Worm (Caenorhabditis elegans) whole organism, L1 larva: ENCODE results near the gene lea-1.

ENCODE experiments used
- C04F5.9 ChIP-seq: sonication (generic microtip); optimal IDR thresholded peaks from 2 replicates; lab custom pipeline; 2016; ENCODE audit warnings: missing genetic modification characterization, missing compliant biosample characterization
- C16A3.4 ChIP-seq: fragments of 150-350 bp; optimal IDR thresholded peaks from 2 replicates; lab custom pipeline; 2014; ENCODE audit warnings: missing biosample characterization, missing genetic modification characterization
- F16B12.6 ChIP-seq: fragments of 150-350 bp; optimal IDR thresholded peaks from 2 replicates; lab custom pipeline; 2014; ENCODE audit warnings: missing biosample characterization, missing genetic modification characterization
- aha-1 ChIP-seq: fragments of 150-350 bp; optimal IDR thresholded peaks from 2 replicates; lab custom pipeline; 2014; ENCODE audit warnings: missing biosample characterization, missing genetic modification characterization
- aly-2 ChIP-seq: fragments of 150-350 bp; optimal IDR thresholded peaks from 2 replicates; lab custom pipeline; 2014; ENCODE audit warnings: missing biosample characterization, missing genetic modification characterization
- ama-1 ChIP-seq: fragments of 150-350 bp; optimal IDR thresholded peaks from 2 replicates; lab custom pipeline; 2014
- blmp-1 ChIP-seq: fragments of 150-350 bp; optimal IDR thresholded peaks from 2 replicates; lab custom pipeline; 2014; ENCODE audit warnings: missing biosample characterization, missing genetic modification characterization
- ceh-8 ChIP-seq: fragments of 200-800 bp; sonication (Bioruptor generic); optimal IDR thresholded peaks from 2 replicates; lab custom pipeline; 2018; ENCODE audit warnings: mild to moderate bottlenecking, missing genetic modification characterization, moderate library complexity, missing compliant biosample characterization
- ceh-90 ChIP-seq: sonication (generic microtip); optimal IDR thresholded peaks from 2 replicates; lab custom pipeline; 2016; ENCODE audit warnings: missing genetic modification characterization, missing compliant biosample characterization
- efl-1 ChIP-seq, 4 experiments: fragments of 150-350 bp; optimal IDR thresholded peaks in 3 of 4; peaks in 1 of 4; 1 replicate in 1 of 4; 2 replicates in 3 of 4; lab custom pipeline; 2014; ENCODE audit warnings: missing biosample characterization in 2 of 4, missing genetic modification characterization in 2 of 4, missing genetic modification reagents in 2 of 4
- efl-3 ChIP-seq: fragments of 200-800 bp; sonication (Bioruptor generic); optimal IDR thresholded peaks from 2 replicates; lab custom pipeline; 2018; ENCODE audit warnings: mild to moderate bottlenecking, missing genetic modification characterization, missing compliant biosample characterization
- elt-2 ChIP-seq: sonication (generic microtip); optimal IDR thresholded peaks from 2 replicates; lab custom pipeline; 2016; ENCODE audit warnings: missing genetic modification characterization, mild to moderate bottlenecking, inconsistent platforms, missing compliant biosample characterization, missing genetic modification reagents
- ets-5 ChIP-seq: fragments of 200-800 bp; sonication (Bioruptor generic); IDR thresholded peaks from 2 replicates; pipeline ENCODE4 v1.3.6; 2022; ENCODE audit warnings: missing genetic modification characterization, missing compliant biosample characterization
- fkh-4 ChIP-seq: sonication (generic microtip); optimal IDR thresholded peaks from 2 replicates; lab custom pipeline; 2016; ENCODE audit warnings: missing compliant biosample characterization, missing genetic modification characterization, borderline replicate concordance
- fkh-8 ChIP-seq: sonication (generic microtip); optimal IDR thresholded peaks from 2 replicates; lab custom pipeline; 2016; ENCODE audit warnings: mild to moderate bottlenecking, missing genetic modification characterization, missing compliant biosample characterization
- fos-1 ChIP-seq: fragments of 150-350 bp; optimal IDR thresholded peaks from 2 replicates; lab custom pipeline; 2014; ENCODE audit warnings: missing biosample characterization, missing genetic modification characterization
- hlh-17 ChIP-seq: fragments of 200-800 bp; sonication (Bioruptor generic); optimal IDR thresholded peaks from 2 replicates; lab custom pipeline; 2018; ENCODE audit warnings: missing genetic modification characterization, mild to moderate bottlenecking, missing compliant biosample characterization, moderate library complexity, borderline replicate concordance
- hlh-4 ChIP-seq: sonication (generic microtip); optimal IDR thresholded peaks from 2 replicates; lab custom pipeline; 2016; ENCODE audit warnings: mild to moderate bottlenecking, missing genetic modification characterization, missing compliant biosample characterization
- irx-1 ChIP-seq: sonication (generic microtip); optimal IDR thresholded peaks from 2 replicates; lab custom pipeline; 2016; ENCODE audit warnings: missing genetic modification characterization, missing compliant biosample characterization
- jun-1 ChIP-seq: fragments of 150-350 bp; optimal IDR thresholded peaks from 2 replicates; lab custom pipeline; 2014; ENCODE audit warnings: missing biosample characterization, missing genetic modification reagents, missing genetic modification characterization
- lin-13 ChIP-seq: fragments of 150-350 bp; optimal IDR thresholded peaks from 2 replicates; lab custom pipeline; 2014; ENCODE audit warnings: missing biosample characterization, missing genetic modification reagents, missing genetic modification characterization
- lin-14 ChIP-seq: fragments of 200-800 bp; sonication (Bioruptor generic); optimal IDR thresholded peaks from 2 replicates; lab custom pipeline; 2018; ENCODE audit warnings: mild to moderate bottlenecking, missing genetic modification characterization, moderate library complexity, missing compliant biosample characterization
- lin-35 ChIP-seq, 2 experiments: fragments of 150-350 bp; optimal IDR thresholded peaks; 2 replicates each; lab custom pipeline; 2014; ENCODE audit warnings: missing biosample characterization in 2 of 2, missing genetic modification characterization in 2 of 2, missing genetic modification reagents in 2 of 2
- lin-39 ChIP-seq: fragments of 150-350 bp; optimal IDR thresholded peaks from 2 replicates; lab custom pipeline; 2014; ENCODE audit warnings: missing biosample characterization, missing genetic modification reagents, missing genetic modification characterization
- lir-3 ChIP-seq: sonication (generic microtip); optimal IDR thresholded peaks from 2 replicates; lab custom pipeline; 2016; ENCODE audit warnings: mild to moderate bottlenecking, missing genetic modification characterization, moderate library complexity, missing compliant biosample characterization; ENCODE audit not compliant: poor library complexity
- lsy-2 ChIP-seq, 2 experiments: fragments of 150-350 bp; optimal IDR thresholded peaks; 2 replicates each; lab custom pipeline; 2014; ENCODE audit warnings: missing biosample characterization in 2 of 2, missing genetic modification characterization in 2 of 2
- mep-1 ChIP-seq: fragments of 150-350 bp; optimal IDR thresholded peaks from 2 replicates; lab custom pipeline; 2014; ENCODE audit warnings: missing biosample characterization, missing genetic modification characterization
- nhr-11 ChIP-seq: fragments of 150-350 bp; optimal IDR thresholded peaks from 2 replicates; lab custom pipeline; 2014; ENCODE audit warnings: missing biosample characterization, missing genetic modification characterization
- nhr-12 ChIP-seq: sonication (generic microtip); optimal IDR thresholded peaks from 2 replicates; lab custom pipeline; 2017; ENCODE audit warnings: missing biosample characterization, missing genetic modification characterization
- nhr-19 ChIP-seq: fragments of 200-800 bp; sonication (Bioruptor generic); conservative IDR thresholded peaks from 2 replicates; pipeline ENCODE4 v1.3.6; 2022; ENCODE audit warnings: missing genetic modification characterization, missing compliant biosample characterization
- nhr-20 ChIP-seq: sonication (generic microtip); optimal IDR thresholded peaks from 2 replicates; lab custom pipeline; 2016; ENCODE audit warnings: mild to moderate bottlenecking, missing genetic modification characterization, missing compliant biosample characterization
- nhr-71 ChIP-seq: sonication (generic microtip); optimal IDR thresholded peaks from 2 replicates; lab custom pipeline; 2016; ENCODE audit warnings: mild to moderate bottlenecking, missing genetic modification characterization, moderate library complexity, missing compliant biosample characterization
- nhr-77 ChIP-seq: fragments of 150-350 bp; optimal IDR thresholded peaks from 2 replicates; lab custom pipeline; 2014; ENCODE audit warnings: missing biosample characterization, missing genetic modification characterization
- nhr-84 ChIP-seq: sonication (generic microtip); optimal IDR thresholded peaks from 2 replicates; lab custom pipeline; 2017; ENCODE audit warnings: missing biosample characterization, missing genetic modification characterization
- pag-3 ChIP-seq: sonication (generic microtip); optimal IDR thresholded peaks from 2 replicates; lab custom pipeline; 2017; ENCODE audit warnings: missing genetic modification characterization, mild to moderate bottlenecking, missing compliant biosample characterization, antibody characterized with exemption, borderline replicate concordance; ENCODE audit not compliant: insufficient read depth
- pax-3 ChIP-seq: fragments of 200-800 bp; sonication (Bioruptor generic); optimal IDR thresholded peaks from 2 replicates; lab custom pipeline; 2018; ENCODE audit warnings: mild to moderate bottlenecking, missing genetic modification characterization, moderate library complexity, missing compliant biosample characterization
- pqm-1 ChIP-seq: sonication (generic microtip); optimal IDR thresholded peaks from 3 replicates; lab custom pipeline; 2017; ENCODE audit warnings: missing biosample characterization, missing genetic modification characterization
- skn-1 ChIP-seq: fragments of 150-350 bp; optimal IDR thresholded peaks from 2 replicates; lab custom pipeline; 2014; ENCODE audit warnings: missing biosample characterization, missing genetic modification characterization
- snpc-4 ChIP-seq: fragments of 150-350 bp; optimal IDR thresholded peaks from 2 replicates; lab custom pipeline; 2014; ENCODE audit warnings: missing biosample characterization, missing genetic modification characterization
- snu-23 ChIP-seq: sonication (generic microtip); optimal IDR thresholded peaks from 2 replicates; lab custom pipeline; 2016; ENCODE audit warnings: missing genetic modification characterization, missing compliant biosample characterization
- sox-4 ChIP-seq: sonication (generic microtip); optimal IDR thresholded peaks from 2 replicates; lab custom pipeline; 2016; ENCODE audit warnings: missing genetic modification characterization, missing compliant biosample characterization
- sptf-1 ChIP-seq: fragments of 150-350 bp; optimal IDR thresholded peaks from 2 replicates; lab custom pipeline; 2014; ENCODE audit warnings: missing biosample characterization, missing genetic modification characterization
- tbx-2 ChIP-seq: sonication (generic microtip); optimal IDR thresholded peaks from 2 replicates; lab custom pipeline; 2016; ENCODE audit warnings: missing genetic modification characterization, missing compliant biosample characterization
- tlp-1 ChIP-seq: fragments of 150-350 bp; optimal IDR thresholded peaks from 2 replicates; lab custom pipeline; 2014; ENCODE audit warnings: missing biosample characterization, missing genetic modification characterization
- unc-130 ChIP-seq: fragments of 150-350 bp; optimal IDR thresholded peaks from 2 replicates; lab custom pipeline; 2017; ENCODE audit warnings: missing biosample characterization, missing genetic modification characterization, inconsistent platforms
- unc-30 ChIP-seq: sonication (generic microtip); optimal IDR thresholded peaks from 2 replicates; lab custom pipeline; 2017; ENCODE audit warnings: missing biosample characterization, missing genetic modification characterization
- unc-62 ChIP-seq: fragments of 150-350 bp; optimal IDR thresholded peaks from 2 replicates; lab custom pipeline; 2014; ENCODE audit warnings: missing biosample characterization, missing genetic modification reagents, missing genetic modification characterization
- xbp-1 ChIP-seq: sonication (generic microtip); optimal IDR thresholded peaks from 2 replicates; lab custom pipeline; 2016; ENCODE audit warnings: missing genetic modification characterization, missing compliant biosample characterization
- zag-1 ChIP-seq: fragments of 150-350 bp; optimal IDR thresholded peaks from 2 replicates; lab custom pipeline; 2014; ENCODE audit warnings: missing biosample characterization, missing genetic modification characterization
- ztf-11 ChIP-seq, 2 experiments: sonication (generic microtip); optimal IDR thresholded peaks; 2 replicates each; lab custom pipeline; 2016 to 2017; ENCODE audit warnings: missing genetic modification characterization in 2 of 2, missing biosample characterization in 1 of 2, missing compliant biosample characterization in 1 of 2
- ztf-4 ChIP-seq: fragments of 150-350 bp; optimal IDR thresholded peaks from 2 replicates; lab custom pipeline; 2014; ENCODE audit warnings: missing biosample characterization, missing genetic modification characterization

lea-1 gene

DNA sequence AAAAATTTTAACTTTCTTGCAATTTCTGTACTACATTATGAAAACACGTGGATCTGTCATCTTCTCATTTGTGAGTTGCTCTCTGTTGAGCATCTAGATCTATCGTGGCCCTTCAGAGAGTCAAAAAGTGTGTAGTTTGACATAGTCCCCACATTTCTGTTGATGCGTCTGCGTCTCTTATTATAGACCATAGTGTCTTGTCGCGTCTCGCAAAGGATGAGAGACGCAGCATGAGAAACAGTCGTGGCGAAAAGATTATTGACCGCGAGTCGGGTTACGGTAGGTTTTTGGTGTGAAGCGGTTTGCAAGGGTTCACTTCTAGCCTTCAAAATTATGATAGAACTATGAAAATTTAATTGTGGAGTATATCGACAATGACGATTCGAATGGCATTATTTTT lies 30.5 kb downstream of the lea-1 start (continued):
- TF ChIP-seq skn-1 (peak; percentile 63), irx-1 (tag; lab: Kevin White, UChicago) (peak; percentile 56), fkh-8 (tag; lab: Kevin White, UChicago) (peak; percentile 5), mep-1 (peak; percentile 58), lin-39 (tag; lab: Kevin White, UChicago) (peak; percentile 25), nhr-77 (peak; percentile 61), zag-1 (no peak), pag-3 (tag; lab: Kevin White, UChicago) (no peak), pqm-1 (no peak), ceh-90 (tag; lab: Kevin White, UChicago) (no peak), C16A3.4 (tag; lab: Kevin White, UChicago) (peak; percentile 43), fkh-4 (no peak), unc-62 (GFP tag; lab: Kevin White, UChicago) (no peak), C04F5.9 (tag; lab: Kevin White, UChicago) (no peak), lin-13 (peak; percentile 57), lsy-2 (tag; optimal IDR thresholded peaks at IDR 0.05; lab: Kevin White, UChicago) (peak; percentile 95 to 98), tbx-2 (tag; lab: Kevin White, UChicago) (peak; percentile 84), lin-14 (peak; percentile 89), nhr-11 (tag; lab: Kevin White, UChicago) (peak; percentile 11), xbp-1 (tag; lab: Kevin White, UChicago) (peak; percentile 69), ztf-4 (tag; lab: Kevin White, UChicago) (no peak), F16B12.6 (tag; lab: Kevin White, UChicago) (no peak)

- TF ChIP-seq nhr-19 (peak; percentile 81), fkh-4 (no peak), sptf-1 (tag; lab: Kevin White, UChicago) (no peak), unc-130 (tag; lab: Kevin White, UChicago) (peak; percentile 41), ets-5 (GFP tag; lab: Robert Waterston, UW) (no peak), lin-39 (tag; lab: Kevin White, UChicago) (no peak), C16A3.4 (tag; lab: Kevin White, UChicago) (peak; percentile 49), lin-35 (GFP tag; optimal IDR thresholded peaks at IDR 0.05; lab: Kevin White, UChicago) (peak; percentile 46 to 71), ztf-11 (tag; optimal IDR thresholded peaks at IDR 0.05; lab: Kevin White, UChicago) (no peak), aha-1 (tag; lab: Kevin White, UChicago) (no peak), lsy-2 (tag; optimal IDR thresholded peaks at IDR 0.05; lab: Kevin White, UChicago) (peak; percentile 78 to 94), elt-2 (no peak), tbx-2 (tag; lab: Kevin White, UChicago) (peak; percentile 82), ceh-90 (tag; lab: Kevin White, UChicago) (no peak), fos-1 (tag; lab: Kevin White, UChicago) (no peak), unc-30 (no peak), hlh-17 (GFP tag; lab: Kevin White, UChicago) (no peak), hlh-4 (tag; lab: Kevin White, UChicago) (no peak), sox-4 (tag; lab: Kevin White, UChicago) (peak; percentile 25), nhr-71 (tag; lab: Kevin White, UChicago) (peak; percentile 88), tlp-1 (tag; lab: Kevin White, UChicago) (no peak), ceh-8 (GFP tag; lab: Kevin White, UChicago) (no peak), pax-3 (tag; lab: Kevin White, UChicago) (no peak), nhr-84 (tag; lab: Kevin White, UChicago) (no peak), ama-1 (lab: Kevin White, UChicago) (peak; percentile 58), efl-3 (GFP tag; lab: Kevin White, UChicago) (no peak), nhr-20 (tag; lab: Kevin White, UChicago) (peak; percentile 91), skn-1 (peak; percentile 65), blmp-1 (tag; lab: Kevin White, UChicago) (peak; percentile 97), lir-3 (tag; lab: Kevin White, UChicago) (no peak), pag-3 (tag; lab: Kevin White, UChicago) (no peak), jun-1 (tag; lab: Kevin White, UChicago) (no peak), unc-62 (GFP tag; lab: Kevin White, UChicago) (no peak), efl-1 (optimal IDR thresholded peaks at IDR 0.05; lab: Kevin White, UChicago) (peak; percentile 41 to 49), efl-1 (GFP tag; optimal IDR thresholded peaks at IDR 0.05 in 1 of 2; lab: Kevin White, UChicago) (peak in 1 of 2 experiments; percentile 94), snpc-4 (tag; lab: Kevin White, UChicago) (peak; percentile 26), aly-2 (no peak), lin-14 (peak; percentile 89), snu-23 (GFP tag; lab: Kevin White, UChicago) (peak; percentile 87), nhr-12 (tag; lab: Kevin White, UChicago) (no peak)
Observed at ce11 chrV:10043234-10043796, 31.6 kb downstream of the lea-1 start, which contains the start of gene T06E8.8. Gene T06E8.8, plus strand, starts transcription at chrV:10043746.
